Worm (Caenorhabditis elegans) whole organism, late embryonic: ENCODE measurements around the gene F35C5.3.

Experiments
- ama-1 ChIP-seq: fragments of 150-350 bp; optimal IDR thresholded peaks from 2 replicates; lab custom pipeline; 2014
- ceh-30 ChIP-seq: fragments of 150-350 bp; optimal IDR thresholded peaks from 2 replicates; lab custom pipeline; 2014; ENCODE audit warnings: missing biosample characterization, missing genetic modification characterization
- ceh-6 ChIP-seq: fragments of 200-800 bp; sonication (Bioruptor generic); optimal IDR thresholded peaks from 2 replicates; lab custom pipeline; 2018; ENCODE audit warnings: mild to moderate bottlenecking, missing genetic modification characterization, missing compliant biosample characterization
- ceh-9 ChIP-seq: sonication (generic microtip); optimal IDR thresholded peaks from 2 replicates; lab custom pipeline; 2016; ENCODE audit warnings: mild to moderate bottlenecking, missing genetic modification characterization, inconsistent platforms, missing compliant biosample characterization
- gmeb-2 ChIP-seq: sonication (generic microtip); optimal IDR thresholded peaks from 2 replicates; lab custom pipeline; 2016; ENCODE audit warnings: missing genetic modification characterization, inconsistent platforms, missing compliant biosample characterization
- nfya-1 ChIP-seq: sonication (generic microtip); optimal IDR thresholded peaks from 2 replicates; lab custom pipeline; 2017; ENCODE audit warnings: missing genetic modification characterization, mild to moderate bottlenecking, missing compliant biosample characterization, antibody characterized with exemption, moderate library complexity
- sox-2 ChIP-seq: fragments of 200-800 bp; sonication (Bioruptor generic); IDR thresholded peaks from 2 replicates; pipeline ENCODE4 v1.3.6; 2022; ENCODE audit warnings: missing genetic modification reagents, missing genetic modification characterization, missing compliant biosample characterization
- sox-4 ChIP-seq: sonication (generic microtip); optimal IDR thresholded peaks from 2 replicates; lab custom pipeline; 2017; ENCODE audit warnings: mild to moderate bottlenecking, missing genetic modification characterization, inconsistent platforms, missing compliant biosample characterization
- tbx-7 ChIP-seq: sonication (generic microtip); optimal IDR thresholded peaks from 2 replicates; lab custom pipeline; 2016; ENCODE audit warnings: missing genotype, missing genetic modification characterization, missing compliant biosample characterization

- TF ChIP-seq ceh-6 (GFP tag; lab: Kevin White, UChicago) (no peak), nfya-1 (tag; lab: Kevin White, UChicago) (no peak), ceh-9 (tag; lab: Kevin White, UChicago) (no peak), ama-1 (no peak), ceh-30 (tag; lab: Kevin White, UChicago) (no peak), sox-2 (GFP tag; lab: Robert Waterston, UW) (no peak), tbx-7 (no peak), gmeb-2 (tag; lab: Kevin White, UChicago) (no peak), sox-4 (tag; lab: Kevin White, UChicago) (no peak)
Observed at ce11 chrII:12930138-12930537, 41.6 kb downstream of the F35C5.3 start.
